Worm (Caenorhabditis elegans): Measurements from ENCODE around the gene fbxb-49.
"Not testable (repeated sequence)": the region's sequence is repeated elsewhere in the genome, so short reads cannot be mapped to it uniquely, and the experiment has no call there.

The fbxb-49 gene

DNA sequence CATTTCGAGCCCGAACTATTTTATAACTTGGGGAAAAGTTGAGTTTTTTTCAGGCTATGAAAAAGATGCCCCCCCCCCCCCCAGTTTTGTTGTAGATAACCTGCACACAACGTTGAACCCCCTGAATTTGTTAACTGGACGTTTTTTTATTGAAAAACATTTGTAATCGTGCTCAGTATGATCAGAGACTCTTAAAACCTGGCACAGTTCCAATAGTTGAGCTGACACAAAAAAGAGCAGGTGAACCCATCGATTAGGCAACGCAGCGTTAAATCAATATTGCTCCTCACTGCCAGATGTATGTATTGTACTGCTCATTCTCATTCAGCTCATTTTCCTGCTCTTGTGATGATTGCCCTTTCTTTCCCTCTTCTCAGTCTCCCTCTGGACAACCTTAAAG lies 22.7 kb upstream of the fbxb-49 start, which contains the start of gene K05F6.12:
TSS of gene K05F6.12 (plus strand) at position 301 of the 400 bp plus-strand sequence.
- TF ChIP-seq ztf-29 (GFP tag; IDR thresholded peaks at IDR 0.05) (no peak), cog-1 (tag; optimal IDR thresholded peaks at IDR 0.05) (no peak), ztf-23 (GFP tag; IDR thresholded peaks at IDR 0.05) (no peak), flt-1 (GFP tag; IDR thresholded peaks at IDR 0.05) (no peak), T22C8.4 (GFP tag; IDR thresholded peaks at IDR 0.05) (no peak), tab-1 (GFP tag; IDR thresholded peaks at IDR 0.05) (no peak), klf-2 (GFP tag; conservative IDR thresholded peaks at IDR 0.05) (no peak), ref-1 (GFP tag; conservative IDR thresholded peaks at IDR 0.05) (no peak), med-1 (GFP tag; optimal IDR thresholded peaks at IDR 0.05; ENCODE audit: insufficient read depth) (no peak)

DNA sequence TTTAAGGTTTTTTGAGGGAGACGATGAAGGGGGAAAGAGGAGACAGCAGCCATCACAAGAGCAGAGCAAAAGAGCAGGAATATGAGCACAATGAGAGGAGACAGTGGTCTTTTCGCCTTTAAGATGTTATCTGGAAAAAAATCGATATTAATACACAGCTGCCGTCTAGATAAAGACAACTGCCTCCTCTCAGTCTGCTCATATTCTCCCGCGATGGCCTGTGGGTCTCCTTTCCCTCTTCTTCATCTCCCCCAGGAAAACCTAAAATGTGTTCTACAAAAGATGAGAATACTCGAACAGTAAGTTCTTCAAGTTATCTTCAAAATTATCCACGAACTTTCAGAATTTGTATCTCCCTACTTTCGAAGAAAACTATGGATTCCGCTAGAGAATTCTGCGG lies 17.8 kb upstream of the fbxb-49 start, which contains the start of the genes fbxb-52 and fbxb-51:
TSS of gene fbxb-52 (minus strand) at position 101 of the 400 bp plus-strand sequence.
TSS of gene fbxb-51 (plus strand) at position 212 of the 400 bp plus-strand sequence.
- TF ChIP-seq klf-2 (GFP tag; conservative IDR thresholded peaks at IDR 0.05) (no peak), T22C8.4 (GFP tag; IDR thresholded peaks at IDR 0.05) (no peak), ref-1 (GFP tag; conservative IDR thresholded peaks at IDR 0.05) (no peak), ztf-23 (GFP tag; IDR thresholded peaks at IDR 0.05) (no peak), med-1 (GFP tag; optimal IDR thresholded peaks at IDR 0.05; ENCODE audit: insufficient read depth) (no peak), cog-1 (tag; optimal IDR thresholded peaks at IDR 0.05) (no peak), ztf-29 (GFP tag; IDR thresholded peaks at IDR 0.05) (no peak), flt-1 (GFP tag; IDR thresholded peaks at IDR 0.05) (no peak), tab-1 (GFP tag; IDR thresholded peaks at IDR 0.05) (no peak)

DNA sequence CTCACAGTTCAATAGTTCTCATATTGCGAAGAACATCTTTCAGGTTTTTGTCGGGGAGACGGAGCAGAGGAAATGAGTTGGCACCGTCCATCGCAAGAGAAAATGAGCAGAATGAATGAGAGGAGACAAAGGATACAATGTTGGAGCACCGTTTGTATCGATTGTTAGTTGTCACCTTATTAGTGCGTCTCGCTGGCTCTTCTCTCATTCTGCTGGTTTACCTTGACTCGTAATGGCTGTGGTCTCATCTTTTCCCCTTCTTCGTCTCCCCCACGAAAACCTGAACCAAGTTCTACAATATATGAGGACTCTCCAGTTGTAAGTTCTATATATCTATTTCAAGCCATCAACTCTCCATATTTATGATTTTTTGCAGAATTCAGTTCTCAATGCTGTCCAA lies 12.1 kb upstream of the fbxb-49 start, which contains the start of the genes fbxb-54 and fbxb-50:
TSS of gene fbxb-54 (minus strand) at position 101 of the 400 bp plus-strand sequence.
TSS of gene fbxb-50 (plus strand) at position 227 of the 400 bp plus-strand sequence.
- TF ChIP-seq tab-1, ztf-29, T22C8.4 (GFP tag; IDR thresholded peaks at IDR 0.05): not testable (repeated sequence)

DNA sequence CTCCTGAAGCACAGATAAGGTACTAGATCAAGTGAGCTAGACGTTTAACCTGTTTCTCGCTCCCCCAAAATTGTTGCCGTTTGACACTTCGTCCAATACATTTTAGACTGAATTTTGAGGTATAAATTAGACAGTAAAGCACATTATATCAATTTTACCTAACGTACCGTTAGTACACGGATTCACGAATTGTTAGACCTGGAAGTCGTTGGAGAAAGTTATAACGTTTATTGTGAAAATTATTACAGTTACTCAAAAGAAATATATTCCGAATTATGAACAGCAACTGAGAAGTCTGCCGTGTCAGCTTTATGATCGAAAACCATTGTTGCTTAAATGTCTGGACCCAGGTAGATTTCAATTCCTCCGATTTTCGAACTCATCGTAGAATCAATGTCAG lies 7.5 kb upstream of the fbxb-49 start:
- TF ChIP-seq med-1 (GFP tag; optimal IDR thresholded peaks at IDR 0.05; ENCODE audit: insufficient read depth) (no peak), ztf-29 (GFP tag; IDR thresholded peaks at IDR 0.05) (no peak)

DNA sequence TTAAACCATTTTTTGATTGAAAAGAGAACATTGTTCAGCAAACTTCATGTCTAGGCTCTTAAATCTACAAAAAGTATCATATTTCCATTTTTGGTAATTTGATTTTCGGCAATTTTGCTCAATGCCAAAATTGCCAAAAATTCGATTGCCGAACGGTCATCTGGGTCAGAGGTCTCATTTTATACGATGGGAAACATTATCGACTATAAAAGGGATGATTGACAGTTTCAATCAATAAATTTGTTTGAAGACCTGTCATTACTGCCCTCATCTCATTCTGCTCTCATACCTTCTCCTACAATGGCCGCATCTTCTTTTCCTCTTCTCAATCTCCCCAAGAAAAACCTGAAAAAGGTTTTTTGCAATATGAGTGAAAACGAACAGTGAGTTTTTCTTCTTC lies 6.5 kb upstream of the fbxb-49 start, which contains the start of gene K05F6.14:
TSS of gene K05F6.14 (plus strand) at position 301 of the 400 bp plus-strand sequence.
- TF ChIP-seq ref-1 (GFP tag; conservative IDR thresholded peaks at IDR 0.05): no peak
- TF ChIP-seq med-1 (GFP tag; optimal IDR thresholded peaks at IDR 0.05; ENCODE audit: insufficient read depth): no peak
- no peak for TF ChIP-seq ztf-23 (GFP tag; IDR thresholded peaks at IDR 0.05)
- no peak for TF ChIP-seq ztf-29 (GFP tag; IDR thresholded peaks at IDR 0.05)
- TF ChIP-seq flt-1 (GFP tag; IDR thresholded peaks at IDR 0.05): no peak
- no peak for TF ChIP-seq cog-1 (tag; optimal IDR thresholded peaks at IDR 0.05)
- TF ChIP-seq klf-2 (GFP tag; conservative IDR thresholded peaks at IDR 0.05): no peak
- no peak for TF ChIP-seq tab-1 (GFP tag; IDR thresholded peaks at IDR 0.05)
- no peak for TF ChIP-seq T22C8.4 (GFP tag; IDR thresholded peaks at IDR 0.05)

DNA sequence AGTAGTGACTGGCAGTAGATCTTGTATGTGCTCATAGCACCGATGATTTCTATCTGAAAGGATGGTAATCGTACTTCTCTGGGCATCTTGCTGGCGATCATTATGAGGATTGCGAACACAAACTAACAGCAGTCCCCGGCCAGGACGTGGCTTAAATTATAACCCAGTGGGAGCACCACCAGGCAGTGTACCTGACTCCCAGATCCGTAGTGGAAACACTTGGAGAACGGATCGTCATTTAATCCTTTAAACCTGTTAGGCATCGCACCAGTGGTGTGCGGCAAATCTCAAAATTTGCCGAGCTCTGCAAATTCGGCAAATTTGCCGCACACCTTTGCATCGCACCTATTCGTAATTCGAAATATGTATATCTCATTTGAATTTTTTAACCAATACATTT lies 668 bp upstream of the fbxb-49 start, which contains the start of gene K05F6.8:
TSS of gene K05F6.8 (minus strand) at position 101 of the 400 bp plus-strand sequence.
- no peak for TF ChIP-seq klf-2 (GFP tag; conservative IDR thresholded peaks at IDR 0.05)
- TF ChIP-seq ztf-23 (GFP tag; IDR thresholded peaks at IDR 0.05): no peak
- TF ChIP-seq cog-1 (tag; optimal IDR thresholded peaks at IDR 0.05): no peak
- no peak for TF ChIP-seq ref-1 (GFP tag; conservative IDR thresholded peaks at IDR 0.05)
- no peak for TF ChIP-seq ztf-29 (GFP tag; IDR thresholded peaks at IDR 0.05)

DNA sequence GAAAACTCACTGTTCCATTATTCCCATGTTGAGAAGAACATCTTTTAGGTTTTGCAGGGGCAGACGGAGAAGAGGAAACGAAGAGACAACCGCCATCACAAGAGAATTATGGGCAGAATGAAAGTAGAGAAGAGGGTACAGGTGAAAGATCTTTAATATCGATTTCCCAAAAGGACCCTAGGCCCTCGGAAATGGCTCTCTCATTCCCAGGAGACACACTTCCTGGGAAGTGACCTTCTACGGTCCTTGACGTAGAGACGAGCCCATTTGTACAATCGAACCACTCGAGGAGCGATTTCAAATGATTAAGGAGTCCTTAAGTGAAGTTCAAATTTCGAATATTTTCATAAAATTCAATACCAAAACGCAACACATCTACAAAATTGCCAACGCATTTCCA lies 2.7 kb downstream of the fbxb-49 start, which contains the start of gene fbxb-46:
TSS of gene fbxb-46 (minus strand) at position 101 of the 400 bp plus-strand sequence.
- TF ChIP-seq klf-2 (GFP tag; conservative IDR thresholded peaks at IDR 0.05) (no peak), ztf-29 (GFP tag; IDR thresholded peaks at IDR 0.05) (no peak), T22C8.4 (GFP tag; IDR thresholded peaks at IDR 0.05) (no peak)

DNA sequence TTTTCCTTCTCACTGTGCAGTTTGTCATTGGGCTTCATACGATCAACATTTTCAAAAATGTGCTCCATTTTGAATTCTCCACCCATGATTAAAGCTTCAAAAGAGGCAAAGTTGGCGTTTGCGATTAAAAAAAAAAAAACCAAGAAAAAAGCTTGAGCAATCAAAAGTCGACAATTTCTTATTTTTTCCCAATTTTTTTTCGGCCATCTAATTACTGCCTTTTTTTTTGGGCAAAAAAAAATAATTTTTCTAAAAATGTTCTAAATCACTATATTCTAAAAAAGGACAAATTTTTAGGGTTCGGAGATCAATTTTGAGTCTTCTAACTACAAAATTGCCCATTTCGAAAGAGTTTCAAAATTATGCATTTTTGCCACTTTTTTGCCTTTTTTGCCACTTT lies 7.7 kb downstream of the fbxb-49 start, which contains the start of gene K05F6.10:
TSS of gene K05F6.10 (minus strand) at position 101 of the 400 bp plus-strand sequence.
- TF ChIP-seq tab-1 (GFP tag; IDR thresholded peaks at IDR 0.05) (no peak), ref-1 (GFP tag; conservative IDR thresholded peaks at IDR 0.05) (no peak), flt-1 (GFP tag; IDR thresholded peaks at IDR 0.05) (no peak), T22C8.4 (GFP tag; IDR thresholded peaks at IDR 0.05) (no peak), cog-1 (tag; optimal IDR thresholded peaks at IDR 0.05) (no peak)

DNA sequence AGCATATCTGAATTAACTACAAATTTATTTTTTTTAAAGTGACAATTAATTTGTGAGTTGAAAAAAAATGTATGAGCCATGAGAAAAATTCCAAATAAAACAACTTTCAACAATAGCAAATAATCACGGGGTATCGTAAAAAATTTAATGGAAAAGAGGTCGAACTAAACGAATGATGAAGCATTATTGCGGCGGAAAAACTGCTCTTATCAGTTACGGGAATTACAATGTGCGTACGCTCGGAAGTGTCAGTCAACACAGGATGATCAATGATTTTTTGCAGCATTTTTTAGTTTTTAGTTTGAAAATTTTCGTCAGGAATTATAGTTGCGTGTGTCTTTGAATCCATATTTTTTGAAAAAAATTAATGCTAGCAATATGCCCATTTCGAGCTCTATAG lies 8.5 kb downstream of the fbxb-49 start:
- TF ChIP-seq med-1 (GFP tag; optimal IDR thresholded peaks at IDR 0.05; ENCODE audit: insufficient read depth) (no peak), ztf-23 (GFP tag; IDR thresholded peaks at IDR 0.05) (no peak), ref-1 (GFP tag; conservative IDR thresholded peaks at IDR 0.05) (no peak), T22C8.4 (GFP tag; IDR thresholded peaks at IDR 0.05) (no peak), tab-1 (GFP tag; IDR thresholded peaks at IDR 0.05) (no peak), klf-2 (GFP tag; conservative IDR thresholded peaks at IDR 0.05) (no peak), ztf-29 (GFP tag; IDR thresholded peaks at IDR 0.05) (no peak), flt-1 (GFP tag; IDR thresholded peaks at IDR 0.05) (no peak), cog-1 (tag; optimal IDR thresholded peaks at IDR 0.05) (no peak)

DNA sequence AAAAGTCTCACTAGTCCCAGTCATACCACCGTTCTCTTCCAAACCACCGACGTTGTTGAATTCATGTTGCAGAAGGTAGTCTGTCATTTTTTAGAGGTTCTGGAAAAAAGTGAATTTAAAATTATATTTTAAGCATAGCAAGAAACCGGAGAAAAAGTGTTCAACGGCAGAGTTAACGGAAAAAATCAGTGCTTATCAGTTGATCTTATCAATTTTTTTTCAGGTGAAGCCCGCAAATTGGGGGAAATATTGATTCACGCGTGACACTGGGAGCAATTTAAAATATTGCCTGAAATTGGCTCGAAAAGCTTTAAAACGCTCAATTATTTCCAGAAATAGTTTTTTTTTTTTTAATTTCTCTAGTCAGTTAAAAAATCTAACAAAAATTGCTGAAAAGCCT lies 11.6 kb downstream of the fbxb-49 start, which contains the start of gene math-38:
TSS of gene math-38 (minus strand) at position 101 of the 400 bp plus-strand sequence.
- no peak for TF ChIP-seq ztf-23 (GFP tag; IDR thresholded peaks at IDR 0.05)
- no peak for TF ChIP-seq med-1 (GFP tag; optimal IDR thresholded peaks at IDR 0.05; ENCODE audit: insufficient read depth)
- no peak for TF ChIP-seq flt-1 (GFP tag; IDR thresholded peaks at IDR 0.05)
- no peak for TF ChIP-seq ref-1 (GFP tag; conservative IDR thresholded peaks at IDR 0.05)
- TF ChIP-seq klf-2 (GFP tag; conservative IDR thresholded peaks at IDR 0.05): no peak
- TF ChIP-seq T22C8.4 (GFP tag; IDR thresholded peaks at IDR 0.05): no peak
- no peak for TF ChIP-seq tab-1 (GFP tag; IDR thresholded peaks at IDR 0.05)
- no peak for TF ChIP-seq ztf-29 (GFP tag; IDR thresholded peaks at IDR 0.05)
- TF ChIP-seq cog-1 (tag; optimal IDR thresholded peaks at IDR 0.05): no peak

All from whole organism, midembryonic.